Fruit fly (Drosophila melanogaster) S2 (cell line): ENCODE data around the gene CG34165.
"Not testable (repeated sequence)": the region's sequence is repeated elsewhere in the genome, so short reads cannot be mapped to it uniquely, and the experiment has no call there.

ENCODE experiments used
- CG8478 ChIP-seq: fragments of >200 bp; optimal IDR thresholded peaks from 2 replicates; lab custom pipeline; 2018
- CTCF ChIP-seq, 2 experiments: fragments of >200 bp; optimal IDR thresholded peaks; 2 replicates each; lab custom pipeline; 2018

DNA sequence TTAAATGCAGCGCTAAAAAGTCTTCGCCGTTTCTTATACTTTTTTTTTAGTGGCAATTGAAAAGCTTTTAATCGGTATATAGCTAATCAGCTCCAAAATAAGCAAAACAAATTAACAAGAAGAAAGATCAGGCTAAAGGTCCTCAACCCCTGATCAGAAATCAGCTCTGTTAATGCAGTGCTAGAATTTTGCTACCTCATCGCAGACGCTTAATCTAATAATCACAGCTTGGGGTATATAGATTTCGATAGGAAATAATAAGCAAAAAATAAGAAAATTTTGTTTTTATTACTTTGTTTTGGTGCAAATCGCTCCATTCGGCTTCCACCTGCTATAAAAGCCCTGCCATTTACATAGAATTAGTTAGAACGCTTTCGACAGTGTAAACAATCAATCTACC is 29.3 kb downstream of the CG34165 start, which contains the start of gene CG34166:
- not testable (repeated sequence) for TF ChIP-seq CTCF (optimal IDR thresholded peaks at IDR 0.05; lab: Kevin White, UChicago); CG8478
